Worm (Caenorhabditis elegans) whole organism, L1 larva: Measurements from ENCODE around the gene rars-1.

Experiments
- C04F5.9 ChIP-seq: sonication (generic microtip); optimal IDR thresholded peaks from 2 replicates; lab custom pipeline; 2016; ENCODE audit warnings: missing genetic modification characterization, missing compliant biosample characterization
- ceh-63 ChIP-seq: fragments of 200-800 bp; sonication (Bioruptor generic); optimal IDR thresholded peaks from 2 replicates; lab custom pipeline; 2018; ENCODE audit warnings: mild to moderate bottlenecking, missing genetic modification characterization, missing compliant biosample characterization
- ceh-8 ChIP-seq: fragments of 200-800 bp; sonication (Bioruptor generic); optimal IDR thresholded peaks from 2 replicates; lab custom pipeline; 2018; ENCODE audit warnings: mild to moderate bottlenecking, missing genetic modification characterization, moderate library complexity, missing compliant biosample characterization
- ceh-82 ChIP-seq, 3 experiments: fragments of 150-350 bp in 1 of 3; sonication (generic microtip) in 2 of 3; optimal IDR thresholded peaks; 2 replicates each; lab custom pipeline; 2014 to 2017; ENCODE audit warnings: missing biosample characterization in 3 of 3, missing genetic modification characterization in 3 of 3
- ceh-88 ChIP-seq: fragments of 200-800 bp; sonication (Bioruptor generic); IDR thresholded peaks from 2 replicates; pipeline ENCODE4 v1.3.6; 2022; ENCODE audit warnings: missing genetic modification characterization, missing compliant biosample characterization
- ces-1 ChIP-seq: fragments of 150-350 bp; optimal IDR thresholded peaks from 2 replicates; lab custom pipeline; 2014; ENCODE audit warnings: missing biosample characterization, missing genetic modification reagents, missing genetic modification characterization
- dpl-1 ChIP-seq, 3 experiments: fragments of 150-350 bp in 2 of 3; sonication (generic microtip) in 1 of 3; optimal IDR thresholded peaks; 2 replicates each; lab custom pipeline; 2014 to 2017; ENCODE audit warnings: missing biosample characterization in 3 of 3, missing genetic modification characterization in 3 of 3, missing genetic modification reagents in 3 of 3
- dsc-1 ChIP-seq: sonication (generic microtip); optimal IDR thresholded peaks from 2 replicates; lab custom pipeline; 2016; ENCODE audit warnings: mild to moderate bottlenecking, missing genetic modification characterization, missing compliant biosample characterization
- efl-3 ChIP-seq: fragments of 200-800 bp; sonication (Bioruptor generic); optimal IDR thresholded peaks from 2 replicates; lab custom pipeline; 2018; ENCODE audit warnings: mild to moderate bottlenecking, missing genetic modification characterization, missing compliant biosample characterization
- egl-13 ChIP-seq: sonication (generic microtip); optimal IDR thresholded peaks from 2 replicates; lab custom pipeline; 2016; ENCODE audit warnings: missing genotype, missing genetic modification reagents, missing genetic modification characterization, missing compliant biosample characterization
- elt-2 ChIP-seq: sonication (generic microtip); optimal IDR thresholded peaks from 2 replicates; lab custom pipeline; 2016; ENCODE audit warnings: missing genetic modification characterization, mild to moderate bottlenecking, inconsistent platforms, missing compliant biosample characterization, missing genetic modification reagents
- elt-3 ChIP-seq, 6 experiments: fragments of 150-350 bp in 1 of 6; sonication (generic microtip); optimal IDR thresholded peaks; 2 replicates each; lab custom pipeline; 2017 to 2018; ENCODE audit warnings: missing biosample characterization in 6 of 6, missing genetic modification characterization in 6 of 6, inconsistent platforms in 1 of 6
- fkh-10 ChIP-seq: sonication (generic microtip); optimal IDR thresholded peaks from 2 replicates; lab custom pipeline; 2017; ENCODE audit warnings: missing biosample characterization, missing genetic modification reagents, missing genetic modification characterization
- fkh-4 ChIP-seq: sonication (generic microtip); optimal IDR thresholded peaks from 2 replicates; lab custom pipeline; 2016; ENCODE audit warnings: missing compliant biosample characterization, missing genetic modification characterization, borderline replicate concordance
- fkh-8 ChIP-seq: sonication (generic microtip); optimal IDR thresholded peaks from 2 replicates; lab custom pipeline; 2016; ENCODE audit warnings: mild to moderate bottlenecking, missing genetic modification characterization, missing compliant biosample characterization
- fos-1 ChIP-seq: fragments of 150-350 bp; optimal IDR thresholded peaks from 2 replicates; lab custom pipeline; 2014; ENCODE audit warnings: missing biosample characterization, missing genetic modification characterization
- hlh-4 ChIP-seq: sonication (generic microtip); optimal IDR thresholded peaks from 2 replicates; lab custom pipeline; 2016; ENCODE audit warnings: mild to moderate bottlenecking, missing genetic modification characterization, missing compliant biosample characterization
- irx-1 ChIP-seq: sonication (generic microtip); optimal IDR thresholded peaks from 2 replicates; lab custom pipeline; 2016; ENCODE audit warnings: missing genetic modification characterization, missing compliant biosample characterization
- isw-1 ChIP-seq: fragments of 200-800 bp; sonication (Bioruptor generic); IDR thresholded peaks from 2 replicates; pipeline ENCODE4 v1.3.6; 2022; ENCODE audit warnings: missing genetic modification characterization, missing compliant biosample characterization
- lin-14 ChIP-seq: fragments of 200-800 bp; sonication (Bioruptor generic); optimal IDR thresholded peaks from 2 replicates; lab custom pipeline; 2018; ENCODE audit warnings: mild to moderate bottlenecking, missing genetic modification characterization, moderate library complexity, missing compliant biosample characterization
- lin-15B ChIP-seq: fragments of 150-350 bp; sonication (generic microtip); optimal IDR thresholded peaks from 3 replicates; lab custom pipeline; 2014; ENCODE audit warnings: missing biosample characterization, missing genetic modification characterization
- mab-9 ChIP-seq: fragments of 200-800 bp; sonication (Bioruptor generic); IDR thresholded peaks from 2 replicates; pipeline ENCODE4 v1.3.6; 2022; ENCODE audit warnings: missing genetic modification reagents, missing genetic modification characterization, missing compliant biosample characterization
- mef-2 ChIP-seq: fragments of 150-350 bp; optimal IDR thresholded peaks from 2 replicates; lab custom pipeline; 2014; ENCODE audit warnings: missing biosample characterization, missing genetic modification characterization
- nhr-11 ChIP-seq: fragments of 150-350 bp; optimal IDR thresholded peaks from 2 replicates; lab custom pipeline; 2014; ENCODE audit warnings: missing biosample characterization, missing genetic modification characterization
- nhr-12 ChIP-seq: sonication (generic microtip); optimal IDR thresholded peaks from 2 replicates; lab custom pipeline; 2017; ENCODE audit warnings: missing biosample characterization, missing genetic modification characterization
- nhr-19 ChIP-seq: fragments of 200-800 bp; sonication (Bioruptor generic); conservative IDR thresholded peaks from 2 replicates; pipeline ENCODE4 v1.3.6; 2022; ENCODE audit warnings: missing genetic modification characterization, missing compliant biosample characterization
- nhr-20 ChIP-seq: sonication (generic microtip); optimal IDR thresholded peaks from 2 replicates; lab custom pipeline; 2016; ENCODE audit warnings: mild to moderate bottlenecking, missing genetic modification characterization, missing compliant biosample characterization
- nhr-237 ChIP-seq: fragments of 150-350 bp; optimal IDR thresholded peaks from 2 replicates; lab custom pipeline; 2014; ENCODE audit warnings: missing biosample characterization, missing genetic modification characterization
- nhr-28 ChIP-seq: fragments of 150-350 bp; optimal IDR thresholded peaks from 2 replicates; lab custom pipeline; 2014; ENCODE audit warnings: missing biosample characterization, missing genetic modification characterization
- nhr-85 ChIP-seq: sonication (generic microtip); peaks from one replicate; lab custom pipeline; 2016; ENCODE audit warnings: missing genetic modification characterization, inconsistent platforms, missing compliant biosample characterization
- nhr-90 ChIP-seq: sonication (generic microtip); optimal IDR thresholded peaks from 2 replicates; lab custom pipeline; 2016; ENCODE audit warnings: mild to moderate bottlenecking, missing genetic modification characterization, missing compliant biosample characterization; ENCODE audit not compliant: poor library complexity
- pax-3 ChIP-seq: fragments of 200-800 bp; sonication (Bioruptor generic); optimal IDR thresholded peaks from 2 replicates; lab custom pipeline; 2018; ENCODE audit warnings: mild to moderate bottlenecking, missing genetic modification characterization, moderate library complexity, missing compliant biosample characterization
- pqm-1 ChIP-seq: sonication (generic microtip); optimal IDR thresholded peaks from 3 replicates; lab custom pipeline; 2017; ENCODE audit warnings: missing biosample characterization, missing genetic modification characterization
- rnt-1 ChIP-seq: sonication (generic microtip); optimal IDR thresholded peaks from 2 replicates; lab custom pipeline; 2016; ENCODE audit warnings: mild to moderate bottlenecking, missing genetic modification characterization, moderate library complexity, missing compliant biosample characterization
- snu-23 ChIP-seq: sonication (generic microtip); optimal IDR thresholded peaks from 2 replicates; lab custom pipeline; 2016; ENCODE audit warnings: missing genetic modification characterization, missing compliant biosample characterization
- tlp-1 ChIP-seq: fragments of 150-350 bp; optimal IDR thresholded peaks from 2 replicates; lab custom pipeline; 2014; ENCODE audit warnings: missing biosample characterization, missing genetic modification characterization
- unc-86 ChIP-seq: sonication (generic microtip); optimal IDR thresholded peaks from 2 replicates; lab custom pipeline; 2016; ENCODE audit warnings: missing genetic modification characterization, missing compliant biosample characterization
- vab-15 ChIP-seq: sonication (generic microtip); optimal IDR thresholded peaks from 2 replicates; lab custom pipeline; 2017; ENCODE audit warnings: missing genotype, mild to moderate bottlenecking, missing genetic modification characterization, missing compliant biosample characterization
- xbp-1 ChIP-seq: sonication (generic microtip); optimal IDR thresholded peaks from 2 replicates; lab custom pipeline; 2016; ENCODE audit warnings: missing genetic modification characterization, missing compliant biosample characterization

The rars-1 gene

DNA sequence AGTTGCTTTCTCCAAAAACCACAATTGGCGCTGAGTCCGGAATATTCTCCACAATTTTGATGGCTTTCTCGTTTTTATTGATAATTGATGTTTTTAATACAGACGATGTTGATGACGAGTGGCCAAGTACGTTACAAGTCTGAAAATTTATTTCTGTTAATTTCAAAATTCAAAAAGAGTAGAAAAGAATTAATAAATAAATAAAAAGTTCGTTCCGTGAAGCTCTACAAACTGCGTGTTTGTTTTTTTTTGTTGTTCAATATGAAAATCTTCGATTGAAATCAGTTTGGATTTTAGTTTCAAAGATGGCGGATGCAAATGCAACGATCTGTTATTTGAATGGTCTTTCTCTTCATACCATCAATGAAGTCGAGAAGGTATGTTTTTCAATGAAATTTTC is 6.0 kb downstream of the rars-1 start, which contains the start of gene F26F4.2:
Gene F26F4.2 (plus strand): TSS at position 301 of the 400 bp plus-strand sequence.
- no peak for TF ChIP-seq nhr-12 (tag; lab: Kevin White, UChicago)
- TF ChIP-seq nhr-19 (GFP tag; lab: Robert Waterston, UW), result no peak
- TF ChIP-seq nhr-28 (tag; lab: Kevin White, UChicago), result no peak
- no peak for TF ChIP-seq irx-1 (tag; lab: Kevin White, UChicago)
- TF ChIP-seq xbp-1, result no peak
- no peak for TF ChIP-seq fkh-4 (tag; lab: Kevin White, UChicago)
- no peak for TF ChIP-seq fkh-10
- TF ChIP-seq nhr-20, result no peak
- no peak for TF ChIP-seq pax-3 (tag; lab: Kevin White, UChicago)
- no peak for TF ChIP-seq nhr-85 (tag; lab: Kevin White, UChicago)
- TF ChIP-seq elt-3 (tag; optimal IDR thresholded peaks at IDR 0.05; lab: Kevin White, UChicago), result no peak
- TF ChIP-seq vab-15 (tag; lab: Kevin White, UChicago), result no peak
- TF ChIP-seq dpl-1 (GFP tag; optimal IDR thresholded peaks at IDR 0.05; lab: Kevin White, UChicago), result no peak
- no peak for TF ChIP-seq ceh-88 (GFP tag; lab: Robert Waterston, UW)
- TF ChIP-seq fos-1 (tag; lab: Kevin White, UChicago), result no peak
- no peak for TF ChIP-seq unc-86 (tag; lab: Kevin White, UChicago)
- TF ChIP-seq isw-1 (GFP tag; lab: Robert Waterston, UW), result no peak
- TF ChIP-seq ceh-82 (tag; optimal IDR thresholded peaks at IDR 0.05; lab: Kevin White, UChicago), result no peak
- TF ChIP-seq, all 84 proteins: peak for 0

DNA sequence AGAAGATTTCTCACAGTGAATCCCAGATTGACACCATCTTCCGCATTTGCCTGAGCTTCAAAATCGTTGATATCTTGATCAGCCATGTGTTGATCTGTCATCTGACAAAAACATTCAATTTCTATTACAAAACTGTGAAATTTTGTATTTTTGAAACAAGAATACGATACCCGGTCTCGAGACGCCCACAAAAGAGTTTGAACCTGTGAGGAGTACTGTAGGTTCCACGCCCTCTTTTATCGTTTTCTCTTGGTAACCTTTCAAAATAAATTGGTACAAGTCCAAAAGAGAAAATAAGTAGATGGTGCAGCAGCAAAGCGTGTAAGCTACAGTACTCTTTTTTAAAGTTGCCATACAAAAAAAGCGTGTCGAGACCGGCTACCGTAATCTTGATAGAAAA is 7.0 kb downstream of the rars-1 start, which contains the start of gene F26F4.12:
Gene F26F4.12 (minus strand): TSS at position 101 of the 400 bp plus-strand sequence.
- TF ChIP-seq nhr-237 (no peak), fkh-10 (no peak), egl-13 (tag; lab: Kevin White, UChicago) (no peak), elt-2 (no peak), ceh-8 (GFP tag; lab: Kevin White, UChicago) (no peak), efl-3 (GFP tag; lab: Kevin White, UChicago) (no peak), lin-15B (tag; lab: Kevin White, UChicago) (no peak), mef-2 (no peak), nhr-11 (tag; lab: Kevin White, UChicago) (no peak)

ce11 chrIII:4906896-4907295 is 10.1 kb downstream of the rars-1 start, which contains the start of gene rom-1:
Gene rom-1 (plus strand): TSS chrIII:4907196.
- no peak for TF ChIP-seq rnt-1 (tag; lab: Kevin White, UChicago)
- TF ChIP-seq hlh-4 (tag; lab: Kevin White, UChicago), result no peak
- no peak for TF ChIP-seq fkh-10
- no peak for TF ChIP-seq ceh-63 (GFP tag; lab: Kevin White, UChicago)
- TF ChIP-seq fkh-8, result no peak
- no peak for TF ChIP-seq lin-14 (GFP tag; lab: Kevin White, UChicago)
- TF ChIP-seq fkh-4 (tag; lab: Kevin White, UChicago), result no peak
- TF ChIP-seq pqm-1 (tag; lab: Kevin White, UChicago), result no peak
- TF ChIP-seq nhr-28 (tag; lab: Kevin White, UChicago), result no peak
- TF ChIP-seq C04F5.9 (tag; lab: Kevin White, UChicago), result no peak
- no peak for TF ChIP-seq nhr-20
- TF ChIP-seq elt-2, result no peak
- no peak for TF ChIP-seq nhr-90 (tag; lab: Kevin White, UChicago)
- no peak for TF ChIP-seq tlp-1 (tag; lab: Kevin White, UChicago)
- no peak for TF ChIP-seq snu-23 (GFP tag; lab: Kevin White, UChicago)
- TF ChIP-seq mab-9, result no peak
- TF ChIP-seq xbp-1, result no peak
- no peak for TF ChIP-seq nhr-237
- TF ChIP-seq dsc-1 (tag; lab: Kevin White, UChicago), result no peak
- TF ChIP-seq ces-1 (GFP tag; lab: Kevin White, UChicago), result no peak
